Worm (Caenorhabditis elegans) whole organism, L4 larva: Measurements from ENCODE around the gene R07G3.7.

Source experiments
- F10B5.3 ChIP-seq: sonication (generic microtip); optimal IDR thresholded peaks from 2 replicates; lab custom pipeline; 2016; ENCODE audit warnings: mild to moderate bottlenecking, missing genetic modification characterization, missing compliant biosample characterization
- F49E8.2 ChIP-seq: sonication (generic microtip); optimal IDR thresholded peaks from 2 replicates; lab custom pipeline; 2016; ENCODE audit warnings: missing compliant biosample characterization, mild to moderate bottlenecking, missing genetic modification characterization, borderline replicate concordance
- T26A8.4 ChIP-seq: fragments of 200-800 bp; sonication (Bioruptor generic); IDR thresholded peaks from 2 replicates; pipeline ENCODE4 v1.3.6; 2022; ENCODE audit warnings: missing genetic modification characterization, missing compliant biosample characterization
- aha-1 ChIP-seq: fragments of 150-350 bp; peaks from one replicate; lab custom pipeline; 2014; ENCODE audit warnings: missing biosample characterization, missing genetic modification characterization
- ceh-20 ChIP-seq: fragments of 200-800 bp; sonication (Bioruptor generic); IDR thresholded peaks from 2 replicates; pipeline ENCODE4 v1.3.6; 2022; ENCODE audit warnings: missing genetic modification reagents, missing genetic modification characterization, missing compliant biosample characterization
- ceh-32 ChIP-seq: sonication (generic microtip); optimal IDR thresholded peaks from 2 replicates; lab custom pipeline; 2016; ENCODE audit warnings: mild to moderate bottlenecking, missing genetic modification characterization, missing compliant biosample characterization; ENCODE audit not compliant: poor library complexity
- ces-1 ChIP-seq: fragments of 150-350 bp; sonication (generic microtip); optimal IDR thresholded peaks from 4 replicates; lab custom pipeline; 2014; ENCODE audit warnings: missing biosample characterization, missing genetic modification reagents, missing genetic modification characterization
- daf-16 ChIP-seq, 3 experiments: sonication (generic microtip); optimal IDR thresholded peaks; 2 replicates each; lab custom pipeline; 2016 to 2017; ENCODE audit warnings: missing genetic modification characterization in 3 of 3, missing genetic modification reagents in 3 of 3, mild to moderate bottlenecking in 2 of 3, missing compliant biosample characterization in 2 of 3, missing biosample characterization in 1 of 3, moderate library complexity in 1 of 3
- dmd-6 ChIP-seq: fragments of 200-800 bp; sonication (Bioruptor generic); IDR thresholded peaks from 2 replicates; pipeline ENCODE4 v1.3.6; 2022; ENCODE audit warnings: missing genetic modification reagents, missing genetic modification characterization, missing compliant biosample characterization
- dmd-8 ChIP-seq: fragments of 200-800 bp; sonication (Bioruptor generic); IDR thresholded peaks from 2 replicates; pipeline ENCODE4 v1.3.6; 2022; ENCODE audit warnings: missing genetic modification characterization, missing compliant biosample characterization
- dmd-9 ChIP-seq: fragments of 200-800 bp; sonication (Bioruptor generic); IDR thresholded peaks from 2 replicates; pipeline ENCODE4 v1.3.6; 2022; ENCODE audit warnings: missing genetic modification reagents, missing genetic modification characterization, missing compliant biosample characterization
- dve-1 ChIP-seq: sonication (generic microtip); optimal IDR thresholded peaks from 2 replicates; lab custom pipeline; 2017; ENCODE audit warnings: antibody characterized with exemption, mild to moderate bottlenecking, missing genetic modification characterization, missing compliant biosample characterization; ENCODE audit not compliant: insufficient read depth
- egl-27 ChIP-seq: sonication (generic microtip); optimal IDR thresholded peaks from 3 replicates; lab custom pipeline; 2017; ENCODE audit warnings: missing biosample characterization, missing genetic modification reagents, missing genetic modification characterization
- egl-43 ChIP-seq: fragments of 200-800 bp; sonication (Bioruptor generic); IDR thresholded peaks from 2 replicates; pipeline ENCODE4 v1.3.6; 2022; ENCODE audit warnings: missing genetic modification reagents, missing genetic modification characterization, missing compliant biosample characterization
- gei-8 ChIP-seq: fragments of 200-800 bp; sonication (Bioruptor generic); optimal IDR thresholded peaks from 2 replicates; lab custom pipeline; 2018; ENCODE audit warnings: mild to moderate bottlenecking, missing genetic modification characterization, missing compliant biosample characterization
- hif-1 ChIP-seq, 2 experiments: sonication (generic microtip); optimal IDR thresholded peaks; 2 replicates each; lab custom pipeline; 2016 to 2017; ENCODE audit warnings: missing compliant biosample characterization in 2 of 2, missing genetic modification characterization in 2 of 2, missing genetic modification reagents in 2 of 2, missing genotype in 2 of 2, mild to moderate bottlenecking in 1 of 2
- hlh-11 ChIP-seq: fragments of 200-800 bp; sonication (Bioruptor generic); optimal IDR thresholded peaks from 2 replicates; lab custom pipeline; 2018; ENCODE audit warnings: mild to moderate bottlenecking, missing genetic modification characterization, missing compliant biosample characterization
- hlh-30 ChIP-seq: sonication (generic microtip); optimal IDR thresholded peaks from 2 replicates; lab custom pipeline; 2017; ENCODE audit warnings: antibody characterized with exemption, mild to moderate bottlenecking, missing genetic modification characterization, missing compliant biosample characterization; ENCODE audit not compliant: insufficient read depth
- hmg-1.1 ChIP-seq: fragments of 200-800 bp; sonication (Bioruptor generic); IDR thresholded peaks from 2 replicates; pipeline ENCODE4 v1.3.6; 2022; ENCODE audit warnings: missing genetic modification reagents, missing genetic modification characterization, missing compliant biosample characterization
- lin-1 ChIP-seq: fragments of 200-800 bp; sonication (Bioruptor generic); IDR thresholded peaks from 2 replicates; pipeline ENCODE4 v1.3.6; 2022; ENCODE audit warnings: missing genetic modification reagents, missing genetic modification characterization, missing compliant biosample characterization
- lin-13 ChIP-seq: fragments of 150-350 bp; optimal IDR thresholded peaks from 2 replicates; lab custom pipeline; 2014; ENCODE audit warnings: missing biosample characterization, missing genetic modification reagents, missing genetic modification characterization
- lin-38 ChIP-seq: fragments of 200-800 bp; sonication (Bioruptor generic); IDR thresholded peaks from 2 replicates; pipeline ENCODE4 v1.3.6; 2022; ENCODE audit warnings: missing genetic modification reagents, missing genetic modification characterization, missing compliant biosample characterization
- lir-3 ChIP-seq: sonication (generic microtip); optimal IDR thresholded peaks from 2 replicates; lab custom pipeline; 2016; ENCODE audit warnings: mild to moderate bottlenecking, missing genetic modification characterization, missing compliant biosample characterization
- madf-9 ChIP-seq: fragments of 200-800 bp; sonication (Bioruptor generic); conservative IDR thresholded peaks from 2 replicates; pipeline ENCODE4 v1.3.6; 2022; ENCODE audit warnings: missing genetic modification reagents, missing genetic modification characterization, missing compliant biosample characterization
- mdl-1 ChIP-seq, 2 experiments: fragments of 150-350 bp in 1 of 2; sonication (generic microtip) in 1 of 2; optimal IDR thresholded peaks; 2 replicates each; lab custom pipeline; 2014 to 2017; ENCODE audit warnings: missing biosample characterization in 2 of 2, missing genetic modification characterization in 2 of 2
- mdt-29 ChIP-seq: fragments of 200-800 bp; sonication (Bioruptor generic); IDR thresholded peaks from 2 replicates; pipeline ENCODE4 v1.3.6; 2022; ENCODE audit warnings: missing genetic modification reagents, missing genetic modification characterization, missing compliant biosample characterization
- mep-1 ChIP-seq: fragments of 150-350 bp; sonication (generic microtip); optimal IDR thresholded peaks from 3 replicates; lab custom pipeline; 2014; ENCODE audit warnings: missing biosample characterization, missing genetic modification characterization
- mes-2 ChIP-seq: sonication (generic microtip); optimal IDR thresholded peaks from 2 replicates; lab custom pipeline; 2016; ENCODE audit warnings: missing genotype, mild to moderate bottlenecking, missing genetic modification characterization, missing compliant biosample characterization; ENCODE audit not compliant: poor library complexity, severe bottlenecking
- mxl-3 ChIP-seq: fragments of 200-800 bp; sonication (Bioruptor generic); optimal IDR thresholded peaks from 2 replicates; lab custom pipeline; 2018; ENCODE audit warnings: mild to moderate bottlenecking, missing genetic modification characterization, missing compliant biosample characterization
- nhr-25 ChIP-seq: sonication (generic microtip); optimal IDR thresholded peaks from 2 replicates; lab custom pipeline; 2017; ENCODE audit warnings: missing genetic modification characterization, mild to moderate bottlenecking, missing compliant biosample characterization, antibody characterized with exemption, moderate library complexity, borderline replicate concordance; ENCODE audit not compliant: insufficient read depth
- nhr-28 ChIP-seq: fragments of 150-350 bp; optimal IDR thresholded peaks from 2 replicates; lab custom pipeline; 2014; ENCODE audit warnings: missing biosample characterization, missing genetic modification characterization
- nhr-42 ChIP-seq: fragments of 200-800 bp; sonication (Bioruptor generic); IDR thresholded peaks from 2 replicates; pipeline ENCODE4 v1.3.6; 2022; ENCODE audit warnings: missing genetic modification characterization, missing compliant biosample characterization
- nhr-48 ChIP-seq: sonication (generic microtip); optimal IDR thresholded peaks from 2 replicates; lab custom pipeline; 2016; ENCODE audit warnings: mild to moderate bottlenecking, missing genetic modification characterization, missing compliant biosample characterization
- php-3 ChIP-seq: fragments of 200-800 bp; sonication (Bioruptor generic); IDR thresholded peaks from 2 replicates; pipeline ENCODE4 v1.3.6; 2022; ENCODE audit warnings: missing genetic modification reagents, missing genetic modification characterization, missing compliant biosample characterization
- unc-39 ChIP-seq: sonication (generic microtip); optimal IDR thresholded peaks from 2 replicates; lab custom pipeline; 2017; ENCODE audit warnings: missing biosample characterization, missing genetic modification characterization
- unc-62 ChIP-seq, 3 experiments: fragments of 150-350 bp in 1 of 3; sonication (generic microtip); optimal IDR thresholded peaks in 2 of 3; peaks in 1 of 3; 1 replicate in 1 of 3; 2 replicates in 2 of 3; lab custom pipeline; 2014 to 2017; ENCODE audit warnings: missing biosample characterization in 3 of 3, missing genetic modification characterization in 3 of 3, missing genetic modification reagents in 3 of 3, missing genotype in 1 of 3
- vab-7 ChIP-seq: fragments of 200-800 bp; sonication (Bioruptor generic); IDR thresholded peaks from 2 replicates; pipeline ENCODE4 v1.3.6; 2022; ENCODE audit warnings: missing genetic modification reagents, missing genetic modification characterization, missing compliant biosample characterization
- zfp-2 ChIP-seq: sonication (generic microtip); optimal IDR thresholded peaks from 2 replicates; lab custom pipeline; 2016; ENCODE audit warnings: mild to moderate bottlenecking, missing genetic modification characterization, missing compliant biosample characterization
- zip-11 ChIP-seq: fragments of 200-800 bp; sonication (Bioruptor generic); IDR thresholded peaks from 2 replicates; pipeline ENCODE4 v1.3.6; 2022; ENCODE audit warnings: missing genetic modification characterization, missing compliant biosample characterization

The R07G3.7 gene

DNA sequence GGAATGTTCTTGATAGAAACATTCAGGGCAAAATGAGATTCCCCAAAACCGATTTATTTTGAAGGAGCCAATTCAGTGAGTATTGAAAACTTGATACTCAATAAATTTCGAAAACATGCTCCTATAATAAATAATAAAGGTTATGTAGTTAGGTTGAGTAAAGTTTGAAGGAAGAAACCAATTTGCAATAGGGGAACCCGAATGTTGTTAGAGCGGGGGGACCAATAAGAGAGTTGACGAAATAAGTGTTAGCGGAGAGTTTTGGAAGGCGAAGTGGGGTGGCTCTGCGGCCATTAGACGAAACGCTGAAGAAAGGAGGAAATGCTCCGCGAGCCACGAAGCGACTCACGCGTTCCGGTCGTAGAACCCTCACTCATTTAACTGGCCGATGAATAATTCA is 11.5 kb upstream of the R07G3.7 start:
- TF ChIP-seq vab-7 (GFP tag; lab: Robert Waterston, UW), result 0 out of 2 replicates have a peak, but pooled peaks have one; percentile 30
- TF ChIP-seq T26A8.4, result no peak
- TF ChIP-seq unc-62 (GFP tag; optimal IDR thresholded peaks at IDR 0.05 in 1 of 2; lab: Kevin White, UChicago), result peak in 1 of 2 experiments; percentile 49
- no peak for TF ChIP-seq unc-62 (tag; optimal IDR thresholded peaks at IDR 0.05; lab: Kevin White, UChicago)
- TF ChIP-seq F10B5.3, result no peak
- TF ChIP-seq mdt-29 (GFP tag; lab: Robert Waterston, UW), result no peak
- no peak for TF ChIP-seq hmg-1.1 (GFP tag; lab: Robert Waterston, UW)
- TF ChIP-seq ces-1 (GFP tag; lab: Kevin White, UChicago), result peak; percentile 25
- no peak for TF ChIP-seq lin-38 (GFP tag; lab: Robert Waterston, UW)
- TF ChIP-seq egl-43 (GFP tag; lab: Robert Waterston, UW), result 0 out of 2 replicates have a peak, but pooled peaks have one; percentile 31

DNA sequence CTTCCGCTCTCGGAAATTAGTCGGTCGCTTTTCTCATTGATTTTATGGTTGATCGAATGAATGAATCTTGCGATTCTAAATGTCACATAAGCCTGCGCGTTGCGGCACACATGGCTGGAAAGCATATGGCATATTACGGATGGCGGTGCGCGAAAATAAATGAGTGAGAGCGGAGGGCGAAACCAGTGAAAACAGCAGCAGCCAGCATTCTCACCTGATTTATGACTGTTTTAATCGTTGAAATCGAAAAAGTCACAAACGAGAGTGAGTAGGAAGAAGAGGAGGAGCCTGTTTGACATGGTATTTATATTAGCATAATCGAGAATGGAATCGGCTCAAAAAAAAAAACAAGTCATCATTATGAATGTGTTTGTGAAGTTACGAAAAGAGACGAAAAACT is 10.7 kb upstream of the R07G3.7 start:
- TF ChIP-seq F49E8.2 (no peak), dmd-9 (no peak), lin-13 (GFP tag; lab: Kevin White, UChicago) (no peak), nhr-42 (GFP tag; lab: Robert Waterston, UW) (no peak)

DNA sequence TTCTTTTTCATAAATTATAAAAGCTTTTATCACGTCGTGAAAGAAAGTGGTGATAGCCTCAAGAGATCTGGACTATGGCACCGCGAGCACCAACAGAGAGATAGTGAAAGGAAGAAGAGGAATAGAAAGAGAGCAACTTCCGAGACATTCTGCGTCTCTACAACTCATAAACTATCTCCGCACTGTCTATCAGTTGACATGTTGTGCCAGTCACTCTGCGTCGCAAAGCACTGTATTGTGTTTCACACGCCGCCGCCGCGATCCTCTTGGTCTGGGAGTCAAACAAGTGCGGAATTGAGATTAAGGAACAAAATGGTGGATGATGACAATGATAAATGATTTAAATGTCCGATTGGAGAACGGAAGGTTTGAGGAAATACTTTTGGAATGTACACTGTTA is 9.9 kb upstream of the R07G3.7 start:
- peak in 1 of 2 experiments; percentile 25 for TF ChIP-seq daf-16 (GFP tag; optimal IDR thresholded peaks at IDR 0.05; lab: Kevin White, UChicago)
- peak; percentile 68 for TF ChIP-seq daf-16 (tag; optimal IDR thresholded peaks at IDR 0.05; lab: Kevin White, UChicago)
- no peak for TF ChIP-seq zfp-2 (tag; lab: Kevin White, UChicago)
- peak in 1 of 2 experiments; percentile 28 for TF ChIP-seq hif-1 (tag; optimal IDR thresholded peaks at IDR 0.05; lab: Kevin White, UChicago)
- no peak for TF ChIP-seq gei-8 (GFP tag; lab: Kevin White, UChicago)
- TF ChIP-seq T26A8.4, result 0 out of 2 replicates have a peak, but pooled peaks have one; percentile 42
- TF ChIP-seq mxl-3 (GFP tag; lab: Kevin White, UChicago), result peak; percentile 67
- no peak for TF ChIP-seq lir-3 (tag; lab: Kevin White, UChicago)
- 0 out of 2 replicates have a peak, but pooled peaks have one; percentile 40 for TF ChIP-seq lin-1 (GFP tag; lab: Robert Waterston, UW)
- no peak for TF ChIP-seq egl-27
- 0 out of 2 replicates have a peak, but pooled peaks have one; percentile 15 for TF ChIP-seq dmd-8 (GFP tag; lab: Robert Waterston, UW)
- no peak for TF ChIP-seq nhr-42 (GFP tag; lab: Robert Waterston, UW)
- no peak for TF ChIP-seq F49E8.2
- TF ChIP-seq nhr-25 (tag; lab: Kevin White, UChicago), result no peak
- peak; percentile 51 for TF ChIP-seq hlh-30 (tag; lab: Kevin White, UChicago)
- TF ChIP-seq ceh-20 (GFP tag; lab: Robert Waterston, UW), result 0 out of 2 replicates have a peak, but pooled peaks have one; percentile 14
- no peak for TF ChIP-seq madf-9 (GFP tag; lab: Robert Waterston, UW)
- no peak for TF ChIP-seq mep-1 (tag; lab: Kevin White, UChicago)
- peak in 1 of 2 experiments; percentile 96 for TF ChIP-seq unc-62 (GFP tag; optimal IDR thresholded peaks at IDR 0.05 in 1 of 2; lab: Kevin White, UChicago)
- TF ChIP-seq unc-62 (tag; optimal IDR thresholded peaks at IDR 0.05; lab: Kevin White, UChicago), result no peak
- no peak for TF ChIP-seq egl-43 (GFP tag; lab: Robert Waterston, UW)
- TF ChIP-seq hmg-1.1 (GFP tag; lab: Robert Waterston, UW), result no peak
- no peak for TF ChIP-seq ceh-32 (tag; lab: Kevin White, UChicago)
- TF ChIP-seq vab-7 (GFP tag; lab: Robert Waterston, UW), result no peak
- TF ChIP-seq aha-1 (tag; lab: Kevin White, UChicago), result peak; percentile 77
- peak; percentile 33 for TF ChIP-seq nhr-28 (tag; lab: Kevin White, UChicago)
- no peak for TF ChIP-seq zip-11
- peak in 1 of 2 experiments; percentile 41 for TF ChIP-seq mdl-1 (tag; optimal IDR thresholded peaks at IDR 0.05; lab: Kevin White, UChicago)
- peak; percentile 25 for TF ChIP-seq nhr-48
- peak; percentile 42 for TF ChIP-seq mes-2 (tag; lab: Kevin White, UChicago)
- TF ChIP-seq php-3 (GFP tag; lab: Robert Waterston, UW), result 0 out of 2 replicates have a peak, but pooled peaks have one; percentile 11
- no peak for TF ChIP-seq unc-39 (tag; lab: Kevin White, UChicago)
- TF ChIP-seq hlh-11 (tag; lab: Kevin White, UChicago), result peak; percentile 80
- TF ChIP-seq dve-1, result peak; percentile 74
- peak; percentile 51; the same call in 1 of the 2 replicates for TF ChIP-seq dmd-6 (GFP tag; lab: Robert Waterston, UW)
